Fruit fly (Drosophila melanogaster) whole organism, prepupa: ENCODE data around the gene rst.

Experiments used
- Blimp-1 ChIP-seq: fragments of 200-800 bp; sonication (Bioruptor generic); optimal IDR thresholded peaks from 3 replicates; lab custom pipeline; 2017; ENCODE audit warnings: missing biosample characterization, missing genetic modification characterization, mild to moderate bottlenecking, moderate library complexity, missing genetic modification reagents
- CG10631 ChIP-seq: fragments of 200-800 bp; sonication (Bioruptor generic); optimal IDR thresholded peaks from 2 replicates; lab custom pipeline; 2016; ENCODE audit warnings: missing biosample characterization, missing genetic modification characterization
- CG10669 ChIP-seq: fragments of 200-800 bp; sonication (Bioruptor generic); optimal IDR thresholded peaks from 3 replicates; lab custom pipeline; 2018; ENCODE audit warnings: missing biosample characterization, mild to moderate bottlenecking, missing genetic modification characterization, moderate library complexity
- CG11294 ChIP-seq: fragments of 200-800 bp; sonication (Bioruptor generic); IDR thresholded peaks from 2 replicates; pipeline ENCODE4 v1.3.6; 2022; ENCODE audit warnings: missing biosample characterization, missing genetic modification characterization
- CG11762 ChIP-seq: fragments of 200-800 bp; sonication (Bioruptor generic); optimal IDR thresholded peaks from 3 replicates; lab custom pipeline; 2016; ENCODE audit warnings: missing biosample characterization, missing genetic modification characterization; ENCODE audit not compliant: insufficient read depth
- CG11902 ChIP-seq: fragments of 200-800 bp; sonication (Bioruptor generic); optimal IDR thresholded peaks from 3 replicates; lab custom pipeline; 2016; ENCODE audit warnings: missing biosample characterization, missing genetic modification characterization
- CG15336 ChIP-seq: fragments of 200-800 bp; sonication (Bioruptor generic); IDR thresholded peaks from 2 replicates; pipeline ENCODE4 v1.3.6; 2022; ENCODE audit warnings: missing biosample characterization, missing genetic modification characterization
- CG16779 ChIP-seq: fragments of 200-800 bp; sonication (Bioruptor generic); optimal IDR thresholded peaks from 3 replicates; lab custom pipeline; 2017; ENCODE audit warnings: missing biosample characterization, mild to moderate bottlenecking, missing genetic modification characterization
- CG3032 ChIP-seq: fragments of 200-800 bp; optimal IDR thresholded peaks from 2 replicates; lab custom pipeline; 2019; ENCODE audit warnings: missing biosample characterization, mild to moderate bottlenecking, missing genetic modification characterization, moderate library complexity
- CG31627 ChIP-seq: fragments of 200-800 bp; sonication (Bioruptor generic); optimal IDR thresholded peaks from 3 replicates; lab custom pipeline; 2016; ENCODE audit warnings: missing biosample characterization, missing genetic modification characterization
- CG32006 ChIP-seq: fragments of 200-800 bp; sonication (Bioruptor generic); optimal IDR thresholded peaks from 3 replicates; lab custom pipeline; 2017; ENCODE audit warnings: missing biosample characterization, mild to moderate bottlenecking, missing genetic modification characterization
- CG3919 ChIP-seq: fragments of 200-800 bp; sonication (Bioruptor generic); optimal IDR thresholded peaks from 3 replicates; lab custom pipeline; 2016; ENCODE audit warnings: missing biosample characterization, missing genetic modification characterization
- CG4318 ChIP-seq: fragments of 200-800 bp; sonication (Bioruptor generic); optimal IDR thresholded peaks from 3 replicates; lab custom pipeline; 2017; ENCODE audit warnings: missing biosample characterization, mild to moderate bottlenecking, missing genetic modification characterization
- CG6163 ChIP-seq: fragments of 200-800 bp; sonication (Bioruptor generic); IDR thresholded peaks from 3 replicates; pipeline ENCODE4 v1.3.6; 2022; ENCODE audit warnings: missing biosample characterization, missing genetic modification characterization
- CG6276 ChIP-seq: fragments of 200-800 bp; sonication (Bioruptor generic); optimal IDR thresholded peaks from 2 replicates; lab custom pipeline; 2017; ENCODE audit warnings: missing biosample characterization, mild to moderate bottlenecking, missing genetic modification characterization
- CG6792 ChIP-seq: fragments of 200-800 bp; sonication (Bioruptor generic); optimal IDR thresholded peaks from 3 replicates; lab custom pipeline; 2016; ENCODE audit warnings: missing biosample characterization, missing genetic modification characterization
- CG6808 ChIP-seq: fragments of 200-800 bp; sonication (Bioruptor generic); optimal IDR thresholded peaks from 3 replicates; lab custom pipeline; 2017; ENCODE audit warnings: missing biosample characterization, missing genetic modification characterization, mild to moderate bottlenecking, moderate library complexity, missing genetic modification reagents
- CG6854 ChIP-seq: fragments of 200-800 bp; sonication (Bioruptor generic); optimal IDR thresholded peaks from 2 replicates; lab custom pipeline; 2017; ENCODE audit warnings: missing biosample characterization, mild to moderate bottlenecking, missing genetic modification characterization
- CG7368 ChIP-seq: fragments of 200-800 bp; sonication (Bioruptor generic); optimal IDR thresholded peaks from 3 replicates; lab custom pipeline; 2016; ENCODE audit warnings: missing biosample characterization, missing genetic modification characterization
- CG8119 ChIP-seq: fragments of 200-800 bp; sonication (Bioruptor generic); IDR thresholded peaks from 3 replicates; pipeline ENCODE4 v1.3.6; 2022; ENCODE audit warnings: missing biosample characterization, missing genetic modification characterization
- CG8319 ChIP-seq: fragments of 200-800 bp; sonication (Bioruptor generic); optimal IDR thresholded peaks from 3 replicates; lab custom pipeline; 2016; ENCODE audit warnings: missing biosample characterization, missing genetic modification characterization
- CG8632 ChIP-seq: fragments of 200-800 bp; sonication (Bioruptor generic); optimal IDR thresholded peaks from 3 replicates; lab custom pipeline; 2016; ENCODE audit warnings: missing biosample characterization, missing genetic modification characterization
- Eip75B ChIP-seq: fragments of 200-800 bp; sonication (Bioruptor generic); optimal IDR thresholded peaks from 3 replicates; lab custom pipeline; 2016; ENCODE audit warnings: missing biosample characterization, missing genetic modification characterization
- Eip78C ChIP-seq: fragments of 200-800 bp; sonication (Bioruptor generic); peaks from one replicate; lab custom pipeline; 2016; ENCODE audit warnings: missing biosample characterization, missing genetic modification characterization
- Eip93F ChIP-seq: fragments of 200-800 bp; sonication (Bioruptor generic); optimal IDR thresholded peaks from 2 replicates; lab custom pipeline; 2016; ENCODE audit warnings: missing biosample characterization, mild to moderate bottlenecking, missing genetic modification characterization
- Ets21C ChIP-seq: fragments of 200-800 bp; sonication (Bioruptor generic); optimal IDR thresholded peaks from 3 replicates; lab custom pipeline; 2016; ENCODE audit warnings: missing biosample characterization, missing genetic modification characterization
- Ets96B ChIP-seq: fragments of 200-800 bp; optimal IDR thresholded peaks from 2 replicates; lab custom pipeline; 2019; ENCODE audit warnings: missing biosample characterization, mild to moderate bottlenecking, missing genetic modification characterization, moderate library complexity
- Gug ChIP-seq: fragments of 200-800 bp; sonication (Bioruptor generic); IDR thresholded peaks from 2 replicates; pipeline ENCODE4 v1.3.6; 2022; ENCODE audit warnings: missing biosample characterization, missing genetic modification characterization
- Hr38 ChIP-seq: sonication (Bioruptor generic); optimal IDR thresholded peaks from 2 replicates; lab custom pipeline; 2016; ENCODE audit warnings: missing biosample characterization, missing genetic modification characterization
- Hr39 ChIP-seq: fragments of 200-800 bp; sonication (Bioruptor generic); optimal IDR thresholded peaks from 2 replicates; lab custom pipeline; 2016; ENCODE audit warnings: missing biosample characterization, missing genetic modification characterization
- Lpt ChIP-seq: fragments of 200-800 bp; sonication (Bioruptor generic); optimal IDR thresholded peaks from 3 replicates; lab custom pipeline; 2016; ENCODE audit warnings: missing biosample characterization, missing genetic modification characterization
- Met ChIP-seq: fragments of 200-800 bp; sonication (Bioruptor generic); optimal IDR thresholded peaks from 3 replicates; lab custom pipeline; 2016; ENCODE audit warnings: missing biosample characterization, missing genetic modification characterization
- OdsH ChIP-seq: fragments of 200-800 bp; sonication (Bioruptor generic); optimal IDR thresholded peaks from 3 replicates; lab custom pipeline; 2016; ENCODE audit warnings: missing biosample characterization, missing genetic modification characterization
- Smox ChIP-seq: fragments of 200-800 bp; sonication (Bioruptor generic); optimal IDR thresholded peaks from 3 replicates; lab custom pipeline; 2016; ENCODE audit warnings: missing biosample characterization, missing genetic modification characterization
- Sox102F ChIP-seq: fragments of 200-800 bp; sonication (Bioruptor generic); optimal IDR thresholded peaks from 2 replicates; lab custom pipeline; 2016; ENCODE audit warnings: missing biosample characterization, mild to moderate bottlenecking, missing genetic modification characterization
- Sox15 ChIP-seq: fragments of 200-800 bp; sonication (Bioruptor generic); optimal IDR thresholded peaks from 3 replicates; lab custom pipeline; 2016; ENCODE audit warnings: missing biosample characterization, missing genetic modification characterization
- achi ChIP-seq: fragments of 200-800 bp; sonication (Bioruptor generic); optimal IDR thresholded peaks from 3 replicates; lab custom pipeline; 2016; ENCODE audit warnings: missing biosample characterization, missing genetic modification characterization
- acj6 ChIP-seq: fragments of 200-800 bp; sonication (Bioruptor generic); optimal IDR thresholded peaks from 3 replicates; lab custom pipeline; 2016; ENCODE audit warnings: missing biosample characterization, missing genetic modification characterization
- cyc ChIP-seq: fragments of 200-800 bp; sonication (Bioruptor generic); optimal IDR thresholded peaks from 3 replicates; lab custom pipeline; 2016; ENCODE audit warnings: missing biosample characterization, missing genetic modification characterization
- dac ChIP-seq: fragments of 200-800 bp; sonication (Bioruptor generic); optimal IDR thresholded peaks from 2 replicates; lab custom pipeline; 2017; ENCODE audit warnings: missing biosample characterization, mild to moderate bottlenecking, missing genetic modification characterization
- esn ChIP-seq: fragments of 200-800 bp; sonication (Bioruptor generic); optimal IDR thresholded peaks from 2 replicates; lab custom pipeline; 2016; ENCODE audit warnings: missing biosample characterization, mild to moderate bottlenecking, missing genetic modification characterization, moderate library complexity
- fd59A ChIP-seq: fragments of 200-800 bp; sonication (Bioruptor generic); optimal IDR thresholded peaks from 2 replicates; lab custom pipeline; 2017; ENCODE audit warnings: missing biosample characterization, mild to moderate bottlenecking, missing genetic modification characterization, missing genetic modification reagents
- fd85E ChIP-seq: fragments of 200-800 bp; sonication (Bioruptor generic); optimal IDR thresholded peaks from 3 replicates; lab custom pipeline; 2016; ENCODE audit warnings: missing biosample characterization, missing genetic modification characterization
- fkh ChIP-seq: fragments of 200-800 bp; sonication (Bioruptor generic); optimal IDR thresholded peaks from 3 replicates; lab custom pipeline; 2017; ENCODE audit warnings: missing biosample characterization, mild to moderate bottlenecking, missing genetic modification characterization, moderate library complexity
- lz ChIP-seq: fragments of 200-800 bp; sonication (Bioruptor generic); optimal IDR thresholded peaks from 3 replicates; lab custom pipeline; 2016; ENCODE audit warnings: missing biosample characterization, missing genetic modification characterization
- net ChIP-seq: fragments of 200-800 bp; sonication (Bioruptor generic); optimal IDR thresholded peaks from 3 replicates; lab custom pipeline; 2016; ENCODE audit warnings: missing biosample characterization, missing genetic modification characterization
- salr ChIP-seq, 2 experiments: fragments of 200-800 bp; sonication (Bioruptor generic); optimal IDR thresholded peaks; 3 replicates each; lab custom pipeline; 2016 to 2018; ENCODE audit warnings: missing biosample characterization in 2 of 2, missing genetic modification characterization in 2 of 2, mild to moderate bottlenecking in 1 of 2
- ss ChIP-seq, 2 experiments: fragments of 200-800 bp; sonication (Bioruptor generic); optimal IDR thresholded peaks; 2 replicates in 1 of 2; 3 replicates in 1 of 2; lab custom pipeline; 2017 to 2018; ENCODE audit warnings: mild to moderate bottlenecking in 2 of 2, missing biosample characterization in 2 of 2, missing genetic modification characterization in 2 of 2, moderate library complexity in 1 of 2
- svp ChIP-seq: fragments of 200-800 bp; sonication (Bioruptor generic); peaks from one replicate; lab custom pipeline; 2016; ENCODE audit warnings: missing biosample characterization, missing genetic modification characterization
- topi ChIP-seq: fragments of 200-800 bp; sonication (Bioruptor generic); optimal IDR thresholded peaks from 3 replicates; lab custom pipeline; 2016; ENCODE audit warnings: missing biosample characterization, missing genetic modification characterization

Gene rst

DNA sequence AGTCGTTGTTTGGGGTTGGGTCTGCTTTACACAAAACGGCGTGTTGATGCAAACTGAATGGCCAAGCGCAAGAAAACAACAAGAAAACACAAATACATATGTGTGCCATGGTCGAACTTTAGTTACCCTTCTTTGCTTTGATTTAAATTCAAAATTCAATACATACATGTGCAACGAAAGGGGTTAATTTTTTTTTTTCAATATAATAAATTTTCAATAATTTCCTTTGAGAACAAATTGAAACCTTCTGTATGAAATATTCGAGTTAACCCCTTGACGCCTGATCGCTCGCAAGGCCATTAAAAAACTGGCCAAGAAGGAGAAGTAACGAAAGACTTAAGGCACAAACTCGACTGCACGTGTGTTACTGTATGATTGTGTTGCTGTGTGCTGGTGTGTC, 45.0 kb upstream of the rst start (continued):
- peak; percentile 99 for TF ChIP-seq Eip78C
- TF ChIP-seq CG3919 (GFP tag; lab: Kevin White, UChicago): peak; percentile 92
- TF ChIP-seq Sox15: peak; percentile 86
- TF ChIP-seq Lpt (GFP tag; lab: Kevin White, UChicago): peak; percentile 90
- peak; percentile 92 for TF ChIP-seq Ets96B (tag; lab: Kevin White, UChicago)
- peak; percentile 76 for TF ChIP-seq CG7368 (GFP tag; lab: Kevin White, UChicago)
- TF ChIP-seq achi: peak; percentile 92
- peak; percentile 91 for TF ChIP-seq CG3032

DNA sequence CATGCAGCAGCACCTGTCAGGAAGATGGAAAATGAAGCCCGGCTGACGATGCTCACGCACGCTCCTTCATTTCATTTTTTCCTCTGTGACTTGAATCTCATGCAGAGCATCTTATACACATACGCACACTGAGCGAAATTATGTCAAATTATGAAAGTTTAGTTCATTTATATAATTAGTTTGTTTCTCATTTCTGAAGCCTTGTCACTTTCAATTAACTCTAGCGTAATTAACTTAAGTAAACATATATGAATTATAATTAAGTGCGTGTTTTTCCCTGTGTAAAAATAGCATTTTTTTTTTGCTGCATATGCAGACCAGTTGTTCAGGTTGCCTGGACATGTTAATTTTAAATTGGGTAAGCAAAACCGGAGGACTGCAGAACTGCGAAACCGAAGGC, 42.8 kb upstream of the rst start:
- TF ChIP-seq Hr38 (no peak), Met (GFP tag; lab: Kevin White, UChicago) (peak; percentile 87), esn (peak; percentile 86), net (GFP tag; lab: Kevin White, UChicago) (peak; percentile 90), svp (GFP tag; lab: Kevin White, UChicago) (peak; percentile 89), Lpt (GFP tag; lab: Kevin White, UChicago) (peak; percentile 82), dac (peak; percentile 64), Hr39 (GFP tag; lab: Kevin White, UChicago) (peak; percentile 62), Eip75B (GFP tag; lab: Kevin White, UChicago) (peak; percentile 90), CG6792 (peak; percentile 90), CG11294 (peak; percentile 52), Ets21C (GFP tag; lab: Kevin White, UChicago) (peak; percentile 48), CG8319 (GFP tag; lab: Kevin White, UChicago) (peak; percentile 82), CG32006 (peak; percentile 87), CG4318 (peak; percentile 70), fd85E (GFP tag; lab: Kevin White, UChicago) (peak; percentile 43), Gug (GFP tag; lab: Robert Waterston, UW) (peak; percentile 64), topi (GFP tag; lab: Kevin White, UChicago) (peak; percentile 84), CG6854 (GFP tag; lab: Kevin White, UChicago) (peak; percentile 72), cyc (GFP tag; lab: Kevin White, UChicago) (peak; percentile 78), CG16779 (peak; percentile 79), fd59A (GFP tag; lab: Kevin White, UChicago) (peak; percentile 91), CG10631 (GFP tag; lab: Kevin White, UChicago) (peak; percentile 92), Smox (GFP tag; lab: Kevin White, UChicago) (peak; percentile 80), Eip93F (GFP tag; lab: Kevin White, UChicago) (peak; percentile 54), Sox102F (peak; percentile 82), CG11762 (GFP tag; lab: Kevin White, UChicago) (peak; percentile 85), lz (GFP tag; lab: Kevin White, UChicago) (peak; percentile 81), OdsH (GFP tag; lab: Kevin White, UChicago) (peak; percentile 89), fkh (GFP tag; lab: Kevin White, UChicago) (no peak), CG6808 (GFP tag; lab: Kevin White, UChicago) (peak; percentile 94), CG6276 (peak; percentile 80), Blimp-1 (GFP tag; lab: Kevin White, UChicago) (peak; percentile 60), CG7368 (GFP tag; lab: Kevin White, UChicago) (peak; percentile 87), Ets96B (tag; lab: Kevin White, UChicago) (peak; percentile 93), CG11902 (GFP tag; lab: Kevin White, UChicago) (peak; percentile 77), CG31627 (GFP tag; lab: Kevin White, UChicago) (peak; percentile 64), CG10669 (peak; percentile 94), CG3032 (peak; percentile 95), salr (GFP tag; optimal IDR thresholded peaks at IDR 0.05; lab: Kevin White, UChicago) (peak; percentile 78 to 91), CG3919 (GFP tag; lab: Kevin White, UChicago) (peak; percentile 94), ss (GFP tag; optimal IDR thresholded peaks at IDR 0.05; lab: Kevin White, UChicago) (peak; percentile 97 to 98), acj6 (GFP tag; lab: Kevin White, UChicago) (peak; percentile 89), CG15336 (GFP tag; lab: Robert Waterston, UW) (peak; percentile 88), CG6163 (GFP tag; lab: Robert Waterston, UW) (peak; percentile 94), CG8119 (GFP tag; lab: Robert Waterston, UW) (peak; percentile 91), CG8632 (peak; percentile 92)
